Fruit fly (Drosophila melanogaster): ENCODE measurements around the gene CG6769.

- no peak for TF ChIP-seq psq (optimal IDR thresholded peaks at IDR 0.05)
- TF ChIP-seq pan (optimal IDR thresholded peaks at IDR 0.05), result no peak
- TF ChIP-seq CG8478 (optimal IDR thresholded peaks at IDR 0.05), result no peak
- no peak for TF ChIP-seq usp (GFP tag; optimal IDR thresholded peaks at IDR 0.05)
- no peak for TF ChIP-seq Dll (optimal IDR thresholded peaks at IDR 0.05)
- TF ChIP-seq EcR (GFP tag; optimal IDR thresholded peaks at IDR 0.05), result peak in 1 of 2 experiments; percentile 5
Observed at dm6 chrX:17833986-17834385, 26.8 kb upstream of the CG6769 start.

All from whole organism.